Worm (Caenorhabditis elegans) whole organism, L4 larva: ENCODE measurements around the gene C29E4.15.

Source experiments
- F10B5.3 ChIP-seq: sonication (generic microtip); optimal IDR thresholded peaks from 2 replicates; lab custom pipeline; 2016; ENCODE audit warnings: mild to moderate bottlenecking, missing genetic modification characterization, missing compliant biosample characterization
- F37D6.2 ChIP-seq: sonication (generic microtip); optimal IDR thresholded peaks from 2 replicates; lab custom pipeline; 2016; ENCODE audit warnings: mild to moderate bottlenecking, missing genetic modification characterization, missing compliant biosample characterization
- R02D3.7 ChIP-seq: fragments of 150-350 bp; sonication (generic microtip); optimal IDR thresholded peaks from 3 replicates; lab custom pipeline; 2014; ENCODE audit warnings: missing biosample characterization, missing genetic modification characterization
- T20F7.1 ChIP-seq: fragments of 200-800 bp; sonication (Bioruptor generic); optimal IDR thresholded peaks from 2 replicates; lab custom pipeline; 2018; ENCODE audit warnings: mild to moderate bottlenecking, missing genetic modification characterization, missing compliant biosample characterization
- Y48G9A.11 ChIP-seq: fragments of 200-800 bp; sonication (Bioruptor generic); IDR thresholded peaks from 2 replicates; pipeline ENCODE4 v1.3.6; 2022; ENCODE audit warnings: missing genetic modification reagents, missing genetic modification characterization, missing compliant biosample characterization
- Y5F2A.4 ChIP-seq: fragments of 200-800 bp; sonication (Bioruptor generic); optimal IDR thresholded peaks from 2 replicates; lab custom pipeline; 2018; ENCODE audit warnings: mild to moderate bottlenecking, missing genetic modification characterization, missing compliant biosample characterization
- Y75B8A.6 ChIP-seq: fragments of 200-800 bp; sonication (Bioruptor generic); IDR thresholded peaks from 2 replicates; pipeline ENCODE4 v1.3.6; 2022; ENCODE audit warnings: missing genetic modification reagents, missing genetic modification characterization, missing compliant biosample characterization
- ZK337.2 ChIP-seq: fragments of 200-800 bp; sonication (Bioruptor generic); IDR thresholded peaks from 2 replicates; pipeline ENCODE4 v1.3.6; 2022; ENCODE audit warnings: missing genetic modification reagents, missing genetic modification characterization, missing compliant biosample characterization
- aha-1 ChIP-seq: fragments of 150-350 bp; peaks from one replicate; lab custom pipeline; 2014; ENCODE audit warnings: missing biosample characterization, missing genetic modification characterization
- ceh-32 ChIP-seq: sonication (generic microtip); optimal IDR thresholded peaks from 2 replicates; lab custom pipeline; 2016; ENCODE audit warnings: mild to moderate bottlenecking, missing genetic modification characterization, missing compliant biosample characterization; ENCODE audit not compliant: poor library complexity
- ceh-62 ChIP-seq: sonication (generic microtip); optimal IDR thresholded peaks from 2 replicates; lab custom pipeline; 2017; ENCODE audit warnings: missing biosample characterization, missing genetic modification characterization
- cey-2 ChIP-seq: sonication (generic microtip); optimal IDR thresholded peaks from 3 replicates; lab custom pipeline; 2017; ENCODE audit warnings: missing genetic modification characterization, mild to moderate bottlenecking, missing compliant biosample characterization, antibody characterized with exemption, borderline replicate concordance; ENCODE audit not compliant: insufficient read depth
- ctbp-1 ChIP-seq: fragments of 200-800 bp; sonication (Bioruptor generic); IDR thresholded peaks from 2 replicates; pipeline ENCODE4 v1.3.6; 2022; ENCODE audit warnings: missing genetic modification reagents, missing genetic modification characterization, missing compliant biosample characterization
- daf-12 ChIP-seq: fragments of 150-350 bp; optimal IDR thresholded peaks from 2 replicates; lab custom pipeline; 2014; ENCODE audit warnings: missing biosample characterization, missing genetic modification reagents, missing genetic modification characterization
- daf-16 ChIP-seq, 3 experiments: sonication (generic microtip); optimal IDR thresholded peaks; 2 replicates each; lab custom pipeline; 2016 to 2017; ENCODE audit warnings: missing genetic modification characterization in 3 of 3, missing genetic modification reagents in 3 of 3, mild to moderate bottlenecking in 2 of 3, missing compliant biosample characterization in 2 of 3, missing biosample characterization in 1 of 3, moderate library complexity in 1 of 3
- dpl-1 ChIP-seq: fragments of 150-350 bp; optimal IDR thresholded peaks from 2 replicates; lab custom pipeline; 2014; ENCODE audit warnings: missing biosample characterization, missing genetic modification reagents, missing genetic modification characterization
- dve-1 ChIP-seq: sonication (generic microtip); optimal IDR thresholded peaks from 2 replicates; lab custom pipeline; 2017; ENCODE audit warnings: antibody characterized with exemption, mild to moderate bottlenecking, missing genetic modification characterization, missing compliant biosample characterization; ENCODE audit not compliant: insufficient read depth
- fkh-10 ChIP-seq: fragments of 150-350 bp; optimal IDR thresholded peaks from 2 replicates; lab custom pipeline; 2014; ENCODE audit warnings: missing biosample characterization, missing genetic modification reagents, missing genetic modification characterization
- fos-1 ChIP-seq: fragments of 150-350 bp; optimal IDR thresholded peaks from 2 replicates; lab custom pipeline; 2014; ENCODE audit warnings: missing biosample characterization, missing genetic modification characterization
- gei-8 ChIP-seq: fragments of 200-800 bp; sonication (Bioruptor generic); optimal IDR thresholded peaks from 2 replicates; lab custom pipeline; 2018; ENCODE audit warnings: mild to moderate bottlenecking, missing genetic modification characterization, missing compliant biosample characterization
- hlh-11 ChIP-seq: fragments of 200-800 bp; sonication (Bioruptor generic); optimal IDR thresholded peaks from 2 replicates; lab custom pipeline; 2018; ENCODE audit warnings: mild to moderate bottlenecking, missing genetic modification characterization, missing compliant biosample characterization
- hmg-1.1 ChIP-seq: fragments of 200-800 bp; sonication (Bioruptor generic); IDR thresholded peaks from 2 replicates; pipeline ENCODE4 v1.3.6; 2022; ENCODE audit warnings: missing genetic modification reagents, missing genetic modification characterization, missing compliant biosample characterization
- lim-7 ChIP-seq: fragments of 200-800 bp; sonication (Bioruptor generic); IDR thresholded peaks from 2 replicates; pipeline ENCODE4 v1.3.6; 2022; ENCODE audit warnings: missing genetic modification characterization, missing compliant biosample characterization
- lin-1 ChIP-seq: fragments of 200-800 bp; sonication (Bioruptor generic); IDR thresholded peaks from 2 replicates; pipeline ENCODE4 v1.3.6; 2022; ENCODE audit warnings: missing genetic modification reagents, missing genetic modification characterization, missing compliant biosample characterization
- lin-38 ChIP-seq: fragments of 200-800 bp; sonication (Bioruptor generic); IDR thresholded peaks from 2 replicates; pipeline ENCODE4 v1.3.6; 2022; ENCODE audit warnings: missing genetic modification reagents, missing genetic modification characterization, missing compliant biosample characterization
- lir-3 ChIP-seq: sonication (generic microtip); optimal IDR thresholded peaks from 2 replicates; lab custom pipeline; 2016; ENCODE audit warnings: mild to moderate bottlenecking, missing genetic modification characterization, missing compliant biosample characterization
- lsy-2 ChIP-seq, 2 experiments: fragments of 150-350 bp in 1 of 2; sonication (generic microtip) in 1 of 2; optimal IDR thresholded peaks; 2 replicates each; lab custom pipeline; 2014 to 2017; ENCODE audit warnings: missing biosample characterization in 2 of 2, missing genetic modification characterization in 2 of 2
- mes-2 ChIP-seq: sonication (generic microtip); optimal IDR thresholded peaks from 2 replicates; lab custom pipeline; 2016; ENCODE audit warnings: missing genotype, mild to moderate bottlenecking, missing genetic modification characterization, missing compliant biosample characterization; ENCODE audit not compliant: poor library complexity, severe bottlenecking
- mxl-3 ChIP-seq: fragments of 200-800 bp; sonication (Bioruptor generic); optimal IDR thresholded peaks from 2 replicates; lab custom pipeline; 2018; ENCODE audit warnings: mild to moderate bottlenecking, missing genetic modification characterization, missing compliant biosample characterization
- nhr-10 ChIP-seq: fragments of 150-350 bp; optimal IDR thresholded peaks from 2 replicates; lab custom pipeline; 2014; ENCODE audit warnings: missing biosample characterization, missing genetic modification characterization
- nhr-111 ChIP-seq: fragments of 200-800 bp; sonication (Bioruptor generic); optimal IDR thresholded peaks from 2 replicates; lab custom pipeline; 2018; ENCODE audit warnings: mild to moderate bottlenecking, missing genetic modification characterization, missing compliant biosample characterization
- nhr-28 ChIP-seq: fragments of 150-350 bp; optimal IDR thresholded peaks from 2 replicates; lab custom pipeline; 2014; ENCODE audit warnings: missing biosample characterization, missing genetic modification characterization
- nhr-6 ChIP-seq: fragments of 150-350 bp; optimal IDR thresholded peaks from 2 replicates; lab custom pipeline; 2014; ENCODE audit warnings: missing biosample characterization, missing genetic modification characterization
- nhr-77 ChIP-seq: fragments of 150-350 bp; optimal IDR thresholded peaks from 2 replicates; lab custom pipeline; 2014; ENCODE audit warnings: missing biosample characterization, missing genetic modification characterization
- saeg-2 ChIP-seq: fragments of 200-800 bp; sonication (Bioruptor generic); IDR thresholded peaks from 2 replicates; pipeline ENCODE4 v1.3.6; 2022; ENCODE audit warnings: missing genetic modification reagents, missing genetic modification characterization, missing compliant biosample characterization
- snpc-4 ChIP-seq: fragments of 150-350 bp; optimal IDR thresholded peaks from 2 replicates; lab custom pipeline; 2014; ENCODE audit warnings: missing biosample characterization, missing genetic modification characterization
- spr-1 ChIP-seq: sonication (generic microtip); optimal IDR thresholded peaks from 2 replicates; lab custom pipeline; 2016; ENCODE audit warnings: mild to moderate bottlenecking, missing genetic modification characterization, missing compliant biosample characterization
- spr-3 ChIP-seq: fragments of 200-800 bp; sonication (Bioruptor generic); optimal IDR thresholded peaks from 2 replicates; lab custom pipeline; 2018; ENCODE audit warnings: mild to moderate bottlenecking, missing genetic modification characterization, missing compliant biosample characterization
- tag-97 ChIP-seq: fragments of 200-800 bp; sonication (Bioruptor generic); IDR thresholded peaks from 2 replicates; pipeline ENCODE4 v1.3.6; 2022; ENCODE audit warnings: missing genetic modification characterization, missing compliant biosample characterization
- tra-1 ChIP-seq: fragments of 200-800 bp; sonication (Bioruptor generic); IDR thresholded peaks from 2 replicates; pipeline ENCODE4 v1.3.6; 2022; ENCODE audit warnings: missing genetic modification reagents, missing genetic modification characterization, missing compliant biosample characterization
- unc-62 ChIP-seq, 3 experiments: fragments of 150-350 bp in 1 of 3; sonication (generic microtip); optimal IDR thresholded peaks in 2 of 3; peaks in 1 of 3; 1 replicate in 1 of 3; 2 replicates in 2 of 3; lab custom pipeline; 2014 to 2017; ENCODE audit warnings: missing biosample characterization in 3 of 3, missing genetic modification characterization in 3 of 3, missing genetic modification reagents in 3 of 3, missing genotype in 1 of 3
- zag-1 ChIP-seq: fragments of 150-350 bp; optimal IDR thresholded peaks from 2 replicates; lab custom pipeline; 2014; ENCODE audit warnings: missing biosample characterization, missing genetic modification characterization

C29E4.15 gene

ce11 chrIII:7952077-7952765 is at the start of gene C29E4.15:
C29E4.15 (plus strand) TSS chrIII:7952623.
- peak in 1 of 2 experiments; percentile 86 for TF ChIP-seq unc-62 (GFP tag; optimal IDR thresholded peaks at IDR 0.05 in 1 of 2; lab: Kevin White, UChicago)
- TF ChIP-seq unc-62 (tag; optimal IDR thresholded peaks at IDR 0.05; lab: Kevin White, UChicago): no peak
- peak; percentile 19 for TF ChIP-seq fkh-10 (GFP tag; lab: Kevin White, UChicago)
- TF ChIP-seq dpl-1: peak; percentile 86
- no peak for TF ChIP-seq ZK337.2 (GFP tag; lab: Robert Waterston, UW)
- no peak for TF ChIP-seq gei-8
- TF ChIP-seq Y5F2A.4: no peak
- peak; percentile 69 for TF ChIP-seq mes-2
- peak in 1 of 2 experiments; percentile 76 for TF ChIP-seq lsy-2 (tag; optimal IDR thresholded peaks at IDR 0.05; lab: Kevin White, UChicago)
- no peak for TF ChIP-seq spr-1 (tag; lab: Kevin White, UChicago)
- no peak for TF ChIP-seq Y75B8A.6 (GFP tag; lab: Robert Waterston, UW)
- no peak for TF ChIP-seq ceh-62 (tag; lab: Kevin White, UChicago)
- TF ChIP-seq hmg-1.1 (GFP tag; lab: Robert Waterston, UW): peak; percentile 37; the same call in 1 of the 2 replicates
- TF ChIP-seq nhr-6 (tag; lab: Kevin White, UChicago): no peak

- peak in 1 of 2 experiments; percentile 91 for TF ChIP-seq unc-62 (GFP tag; optimal IDR thresholded peaks at IDR 0.05 in 1 of 2; lab: Kevin White, UChicago)
- TF ChIP-seq unc-62 (tag; optimal IDR thresholded peaks at IDR 0.05; lab: Kevin White, UChicago): no peak
- TF ChIP-seq aha-1 (tag; lab: Kevin White, UChicago): peak; percentile 43
- no peak for TF ChIP-seq ctbp-1 (GFP tag; lab: Robert Waterston, UW)
These were observed 49.0 kb upstream of the C29E4.15 start for ce11 chrIII:7903427-7903826.

- TF ChIP-seq saeg-2 (GFP tag; lab: Robert Waterston, UW) (no peak), fos-1 (no peak), nhr-28 (tag; lab: Kevin White, UChicago) (no peak), daf-16 (GFP tag; optimal IDR thresholded peaks at IDR 0.05; lab: Kevin White, UChicago) (peak in 1 of 2 experiments; percentile 19), daf-16 (tag; optimal IDR thresholded peaks at IDR 0.05; lab: Kevin White, UChicago) (no peak)
These were observed 44.9 kb upstream of the C29E4.15 start, which contains the start of gene pcp-5 for ce11 chrIII:7907515-7907914. pcp-5 (minus strand) TSS chrIII:7907615.

ce11 chrIII:7909263-7909662 is 43.2 kb upstream of the C29E4.15 start, which contains the start of gene ZK688.1:
ZK688.1 (plus strand) TSS chrIII:7909563.
- TF ChIP-seq nhr-77 (tag; lab: Kevin White, UChicago) (no peak), tra-1 (no peak), Y48G9A.11 (GFP tag; lab: Robert Waterston, UW) (no peak), F10B5.3 (tag; lab: Kevin White, UChicago) (no peak), lim-7 (GFP tag; lab: Robert Waterston, UW) (no peak), fos-1 (no peak), lin-1 (no peak), mxl-3 (GFP tag; lab: Kevin White, UChicago) (no peak), spr-3 (GFP tag; lab: Kevin White, UChicago) (no peak), lin-38 (no peak), ceh-32 (no peak), R02D3.7 (no peak)

- no peak for TF ChIP-seq saeg-2 (GFP tag; lab: Robert Waterston, UW)
- TF ChIP-seq tag-97 (GFP tag; lab: Robert Waterston, UW): no peak
- TF ChIP-seq nhr-28 (tag; lab: Kevin White, UChicago): peak; percentile 60
- TF ChIP-seq hlh-11 (tag; lab: Kevin White, UChicago): peak; percentile 56
- TF ChIP-seq F37D6.2 (tag; lab: Kevin White, UChicago): no peak
- no peak for TF ChIP-seq nhr-111
- no peak for TF ChIP-seq daf-16 (GFP tag; optimal IDR thresholded peaks at IDR 0.05; lab: Kevin White, UChicago)
- peak; percentile 84 for TF ChIP-seq daf-16 (tag; optimal IDR thresholded peaks at IDR 0.05; lab: Kevin White, UChicago)
- peak in 1 of 2 experiments; percentile 87 for TF ChIP-seq unc-62 (GFP tag; optimal IDR thresholded peaks at IDR 0.05 in 1 of 2; lab: Kevin White, UChicago)
- no peak for TF ChIP-seq unc-62 (tag; optimal IDR thresholded peaks at IDR 0.05; lab: Kevin White, UChicago)
- peak; percentile 60 for TF ChIP-seq dve-1 (tag; lab: Kevin White, UChicago)
- no peak for TF ChIP-seq nhr-10
- TF ChIP-seq lir-3: no peak
- no peak for TF ChIP-seq tra-1
- peak; percentile 2 for TF ChIP-seq T20F7.1
- TF ChIP-seq daf-12 (tag; lab: Kevin White, UChicago): no peak
- TF ChIP-seq cey-2 (tag; lab: Kevin White, UChicago): no peak
- TF ChIP-seq zag-1 (tag; lab: Kevin White, UChicago): no peak
- TF ChIP-seq snpc-4 (tag; lab: Kevin White, UChicago): no peak
These were observed 40.8 kb upstream of the C29E4.15 start, which contains the start of gene ZK688.7 for ce11 chrIII:7911621-7912020. ZK688.7 (minus strand) TSS chrIII:7911634.
